Fruit fly (Drosophila melanogaster) whole organism, embryonic: ENCODE results near the gene armi.
A peak's percentile ranks its signal among the peaks of the same experiment; 100 is the strongest.

Experiments used
- CG12104 ChIP-seq: fragments of 200-800 bp; sonication (Bioruptor generic); optimal IDR thresholded peaks from 3 replicates; lab custom pipeline; 2016; ENCODE audit warnings: missing biosample characterization, missing genetic modification characterization
- CG13424 ChIP-seq: fragments of 200-800 bp; sonication (Bioruptor generic); optimal IDR thresholded peaks from 2 replicates; lab custom pipeline; 2019; ENCODE audit warnings: missing biosample characterization, mild to moderate bottlenecking, missing genetic modification characterization, moderate library complexity
- CG14014 ChIP-seq: fragments of 200-800 bp; sonication (Bioruptor generic); IDR thresholded peaks from 2 replicates; pipeline ENCODE4 v1.3.6; 2022; ENCODE audit warnings: missing biosample characterization, missing genetic modification characterization
- CG14710 ChIP-seq: fragments of 200-800 bp; sonication (Bioruptor generic); optimal IDR thresholded peaks from 3 replicates; lab custom pipeline; 2019; ENCODE audit warnings: missing biosample characterization, mild to moderate bottlenecking, missing genetic modification characterization, moderate library complexity
- CG1529 ChIP-seq: fragments of 200-800 bp; sonication (Bioruptor generic); optimal IDR thresholded peaks from 3 replicates; lab custom pipeline; 2018; ENCODE audit warnings: missing biosample characterization, missing genetic modification characterization
- CG15479 ChIP-seq: fragments of 200-800 bp; sonication (Bioruptor generic); optimal IDR thresholded peaks from 3 replicates; lab custom pipeline; 2019; ENCODE audit warnings: missing biosample characterization, mild to moderate bottlenecking, missing genetic modification characterization, moderate library complexity
- CG1603 ChIP-seq: fragments of 200-800 bp; sonication (Bioruptor generic); optimal IDR thresholded peaks from 2 replicates; lab custom pipeline; 2019; ENCODE audit warnings: missing biosample characterization, mild to moderate bottlenecking, missing genetic modification characterization, moderate library complexity
- CG18011 ChIP-seq: fragments of 200-800 bp; sonication (Bioruptor generic); optimal IDR thresholded peaks from 2 replicates; lab custom pipeline; 2017; ENCODE audit warnings: missing biosample characterization, missing genetic modification characterization, mild to moderate bottlenecking, moderate library complexity, missing genotype
- CG18764 ChIP-seq: fragments of 200-800 bp; sonication (Bioruptor generic); optimal IDR thresholded peaks from 3 replicates; lab custom pipeline; 2016; ENCODE audit warnings: missing biosample characterization, missing genetic modification characterization
- CG3065 ChIP-seq: fragments of 200-800 bp; sonication (Bioruptor generic); optimal IDR thresholded peaks from 2 replicates; lab custom pipeline; 2016; ENCODE audit warnings: missing biosample characterization, missing genetic modification characterization
- CG31365 ChIP-seq: fragments of 200-800 bp; sonication (Bioruptor generic); optimal IDR thresholded peaks from 2 replicates; lab custom pipeline; 2018; ENCODE audit warnings: missing biosample characterization, mild to moderate bottlenecking, missing genetic modification characterization
- CG42726 ChIP-seq: fragments of 200-800 bp; sonication (Bioruptor generic); IDR thresholded peaks from 2 replicates; pipeline ENCODE4 v1.3.6; 2022; ENCODE audit warnings: missing biosample characterization, missing genetic modification characterization; ENCODE audit not compliant: partially characterized antibody
- CG4617 ChIP-seq: fragments of 200-800 bp; sonication (Bioruptor generic); optimal IDR thresholded peaks from 3 replicates; lab custom pipeline; 2016; ENCODE audit warnings: missing biosample characterization, missing genetic modification characterization, borderline replicate concordance
- CG7839 ChIP-seq: fragments of 200-800 bp; sonication (Bioruptor generic); optimal IDR thresholded peaks from 3 replicates; lab custom pipeline; 2018; ENCODE audit warnings: missing biosample characterization, mild to moderate bottlenecking, missing genetic modification characterization, moderate library complexity
- CG9797 ChIP-seq: fragments of 200-800 bp; sonication (Bioruptor generic); optimal IDR thresholded peaks from 3 replicates; lab custom pipeline; 2018; ENCODE audit warnings: missing biosample characterization, mild to moderate bottlenecking, missing genetic modification characterization
- CTCF ChIP-seq: fragments of 200-800 bp; sonication (Bioruptor generic); optimal IDR thresholded peaks from 2 replicates; lab custom pipeline; 2017; ENCODE audit warnings: missing biosample characterization, mild to moderate bottlenecking, missing genetic modification characterization, moderate library complexity
- Chrac-16 ChIP-seq: fragments of 200-800 bp; sonication (Bioruptor generic); optimal IDR thresholded peaks from 3 replicates; lab custom pipeline; 2016; ENCODE audit warnings: missing biosample characterization, missing genetic modification characterization
- Dref ChIP-seq: fragments of 200-800 bp; sonication (Bioruptor generic); IDR thresholded peaks from 2 replicates; pipeline ENCODE4 v1.3.6; 2022; ENCODE audit warnings: missing biosample characterization, missing genetic modification characterization
- Hey ChIP-seq: fragments of 200-800 bp; sonication (Bioruptor generic); optimal IDR thresholded peaks from 3 replicates; lab custom pipeline; 2018; ENCODE audit warnings: missing biosample characterization, mild to moderate bottlenecking, missing genetic modification characterization
- Hr39 ChIP-seq: fragments of >200 bp; optimal IDR thresholded peaks from 2 replicates; lab custom pipeline; 2017
- MTF-1 ChIP-seq: fragments of 200-800 bp; sonication (Bioruptor generic); optimal IDR thresholded peaks from 2 replicates; lab custom pipeline; 2018; ENCODE audit warnings: missing biosample characterization, mild to moderate bottlenecking, missing genetic modification characterization, borderline replicate concordance
- Max ChIP-seq: fragments of 200-800 bp; sonication (Bioruptor generic); optimal IDR thresholded peaks from 2 replicates; lab custom pipeline; 2016; ENCODE audit warnings: missing biosample characterization, mild to moderate bottlenecking, missing genetic modification characterization
- NC2α ChIP-seq: fragments of 200-800 bp; sonication (Bioruptor generic); optimal IDR thresholded peaks from 2 replicates; lab custom pipeline; 2016; ENCODE audit warnings: missing biosample characterization, missing genetic modification characterization
- Neu2 ChIP-seq: fragments of 200-800 bp; sonication (Bioruptor generic); optimal IDR thresholded peaks from 3 replicates; lab custom pipeline; 2016; ENCODE audit warnings: missing biosample characterization, missing genetic modification characterization, borderline replicate concordance
- Nf-YC ChIP-seq: fragments of 200-800 bp; optimal IDR thresholded peaks from 3 replicates; lab custom pipeline; 2019; ENCODE audit warnings: missing biosample characterization, mild to moderate bottlenecking, missing genetic modification characterization, moderate library complexity
- PHDP ChIP-seq: fragments of 200-800 bp; sonication (Bioruptor generic); optimal IDR thresholded peaks from 3 replicates; lab custom pipeline; 2018; ENCODE audit warnings: missing biosample characterization, mild to moderate bottlenecking, missing genetic modification characterization, moderate library complexity
- Scr ChIP-seq: fragments of 200-800 bp; sonication (Bioruptor generic); IDR thresholded peaks from 2 replicates; pipeline ENCODE4 v1.3.6; 2022; ENCODE audit warnings: missing biosample characterization, missing genetic modification characterization; ENCODE audit not compliant: partially characterized antibody
- Ssrp ChIP-seq: fragments of 200-800 bp; sonication (Bioruptor generic); optimal IDR thresholded peaks from 2 replicates; lab custom pipeline; 2018; ENCODE audit warnings: missing biosample characterization, mild to moderate bottlenecking, missing genetic modification characterization, moderate library complexity
- TFAM ChIP-seq: fragments of 200-800 bp; sonication (Bioruptor generic); optimal IDR thresholded peaks from 2 replicates; lab custom pipeline; 2017; ENCODE audit warnings: missing biosample characterization, missing genetic modification characterization, inconsistent platforms
- ac ChIP-seq: fragments of 200-800 bp; sonication (Bioruptor generic); optimal IDR thresholded peaks from 3 replicates; lab custom pipeline; 2017; ENCODE audit warnings: missing biosample characterization, mild to moderate bottlenecking, missing genetic modification characterization
- amos ChIP-seq: fragments of 200-800 bp; sonication (Bioruptor generic); IDR thresholded peaks from 2 replicates; pipeline ENCODE4 v1.3.6; 2022; ENCODE audit warnings: missing biosample characterization, missing genetic modification characterization; ENCODE audit not compliant: partially characterized antibody
- bowl ChIP-seq: fragments of 200-800 bp; sonication (Bioruptor generic); IDR thresholded peaks from 2 replicates; pipeline ENCODE4 v1.3.6; 2022; ENCODE audit warnings: missing biosample characterization, missing genetic modification characterization
- chif ChIP-seq, 2 experiments: fragments of 200-800 bp; sonication (Bioruptor generic); optimal IDR thresholded peaks; 3 replicates each; lab custom pipeline; 2016; ENCODE audit warnings: missing biosample characterization in 2 of 2, missing genetic modification characterization in 2 of 2
- chn ChIP-seq: fragments of 200-800 bp; sonication (Bioruptor generic); optimal IDR thresholded peaks from 2 replicates; lab custom pipeline; 2016; ENCODE audit warnings: missing biosample characterization, missing genetic modification characterization
- cwo ChIP-seq: fragments of 200-800 bp; sonication (Bioruptor generic); optimal IDR thresholded peaks from 3 replicates; lab custom pipeline; 2017; ENCODE audit warnings: missing biosample characterization, missing genetic modification characterization, mild to moderate bottlenecking, moderate library complexity, missing genetic modification reagents
- gem ChIP-seq: fragments of 200-800 bp; sonication (Bioruptor generic); optimal IDR thresholded peaks from 2 replicates; lab custom pipeline; 2019; ENCODE audit warnings: missing biosample characterization, mild to moderate bottlenecking, missing genetic modification characterization, moderate library complexity
- hth ChIP-seq: fragments of >200 bp; optimal IDR thresholded peaks from 2 replicates; lab custom pipeline; 2017; ENCODE audit warnings: inconsistent platforms
- lab ChIP-seq: fragments of 200-800 bp; sonication (Bioruptor generic); optimal IDR thresholded peaks from 3 replicates; lab custom pipeline; 2017; ENCODE audit warnings: missing biosample characterization, missing genetic modification characterization, mild to moderate bottlenecking, moderate library complexity, missing genetic modification reagents
- lov ChIP-seq, 2 experiments: fragments of 200-800 bp in 1 of 2; fragments of >200 bp in 1 of 2; sonication (Bioruptor generic) in 1 of 2; IDR thresholded peaks in 1 of 2; optimal IDR thresholded peaks in 1 of 2; 2 replicates in 1 of 2; 3 replicates in 1 of 2; pipeline versions ENCODE4 v1.3.6 to Lab custom; 2017 to 2022; ENCODE audit warnings: missing biosample characterization in 1 of 2, missing genetic modification characterization in 1 of 2
- mam ChIP-seq: fragments of 200-800 bp; sonication (Bioruptor generic); optimal IDR thresholded peaks from 3 replicates; lab custom pipeline; 2016; ENCODE audit warnings: missing biosample characterization, missing genetic modification characterization
- mirr ChIP-seq: fragments of 200-800 bp; sonication (Bioruptor generic); optimal IDR thresholded peaks from 3 replicates; lab custom pipeline; 2018; ENCODE audit warnings: missing biosample characterization, mild to moderate bottlenecking, missing genetic modification characterization
- odd ChIP-seq: fragments of 200-800 bp; sonication (Bioruptor generic); optimal IDR thresholded peaks from 2 replicates; lab custom pipeline; 2017; ENCODE audit warnings: missing biosample characterization, mild to moderate bottlenecking, missing genetic modification characterization
- ro ChIP-seq: fragments of 200-800 bp; sonication (Bioruptor generic); IDR thresholded peaks from 2 replicates; pipeline ENCODE4 v1.3.6; 2022; ENCODE audit warnings: missing biosample characterization, missing genetic modification characterization
- run ChIP-seq: fragments of 200-800 bp; sonication (Bioruptor generic); optimal IDR thresholded peaks from 3 replicates; lab custom pipeline; 2018; ENCODE audit warnings: missing biosample characterization, mild to moderate bottlenecking, missing genetic modification characterization
- so ChIP-seq: fragments of 200-800 bp; sonication (Bioruptor generic); IDR thresholded peaks from 3 replicates; pipeline ENCODE4 v1.3.6; 2022; ENCODE audit warnings: missing biosample characterization, missing genetic modification characterization
- tgo ChIP-seq: fragments of 200-800 bp; sonication (Bioruptor generic); IDR thresholded peaks from 3 replicates; pipeline ENCODE4 v1.3.6; 2022; ENCODE audit warnings: missing biosample characterization, missing genetic modification characterization
- tna ChIP-seq: fragments of 200-800 bp; sonication (Bioruptor generic); IDR thresholded peaks from 2 replicates; pipeline ENCODE4 v1.3.6; 2022; ENCODE audit warnings: missing biosample characterization, missing genetic modification characterization; ENCODE audit not compliant: partially characterized antibody
- unc-4 ChIP-seq: fragments of 200-800 bp; sonication (Bioruptor generic); IDR thresholded peaks from 2 replicates; pipeline ENCODE4 v1.3.6; 2022; ENCODE audit warnings: missing biosample characterization, missing genetic modification characterization; ENCODE audit not compliant: partially characterized antibody
- vnd ChIP-seq: fragments of 200-800 bp; sonication (Bioruptor generic); IDR thresholded peaks from 3 replicates; pipeline ENCODE4 v1.3.6; 2022; ENCODE audit warnings: missing biosample characterization, missing genetic modification characterization; ENCODE audit not compliant: partially characterized antibody
- wdn ChIP-seq: fragments of 200-800 bp; sonication (Bioruptor generic); IDR thresholded peaks from 2 replicates; pipeline ENCODE4 v1.3.6; 2022; ENCODE audit warnings: missing biosample characterization, missing genetic modification characterization
- zen ChIP-seq: fragments of 200-800 bp; sonication (Bioruptor generic); optimal IDR thresholded peaks from 3 replicates; lab custom pipeline; 2018; ENCODE audit warnings: missing biosample characterization, mild to moderate bottlenecking, missing genetic modification characterization, moderate library complexity

The armi gene

dm6 chr3L:3471174-3471573 is 10.1 kb downstream of the armi start, which contains the start of gene CG14971 (continued):
- TF ChIP-seq MTF-1, result no peak
- no peak for TF ChIP-seq lov (optimal IDR thresholded peaks at IDR 0.05; lab: Kevin White, UChicago)
- TF ChIP-seq lov (GFP tag; IDR thresholded peaks at IDR 0.05; lab: Robert Waterston, UW), result no peak
- peak; percentile 28 for TF ChIP-seq Max (GFP tag; lab: Kevin White, UChicago)
- TF ChIP-seq CG14014, result peak; percentile 25; the same call in 1 of the 2 replicates
- peak; percentile 67 for TF ChIP-seq CG1603 (tag; lab: Kevin White, UChicago)
- no peak for TF ChIP-seq CG7839 (tag; lab: Kevin White, UChicago)
- TF ChIP-seq CG12104 (GFP tag; lab: Kevin White, UChicago), result no peak
- TF ChIP-seq chn (GFP tag; lab: Kevin White, UChicago), result peak; percentile 14
- peak; percentile 56 for TF ChIP-seq lab
- peak; percentile 64 for TF ChIP-seq CG4617
- peak; percentile 35 for TF ChIP-seq mirr (GFP tag; lab: Kevin White, UChicago)
- TF ChIP-seq CG31365 (tag; lab: Kevin White, UChicago), result no peak
- no peak for TF ChIP-seq CTCF (GFP tag; lab: Kevin White, UChicago)
- TF ChIP-seq Dref (GFP tag; lab: Robert Waterston, UW), result peak; percentile 92
- TF ChIP-seq tna (GFP tag; lab: Robert Waterston, UW), result peak; percentile 78
- TF ChIP-seq Hr39 (lab: Kevin White, UChicago), result no peak
- no peak for TF ChIP-seq CG1529 (GFP tag; lab: Kevin White, UChicago)
- TF ChIP-seq Chrac-16 (GFP tag; lab: Kevin White, UChicago), result peak; percentile 4
- peak; percentile 83 for TF ChIP-seq Scr (GFP tag; lab: Robert Waterston, UW)
- no peak for TF ChIP-seq Ssrp (tag; lab: Kevin White, UChicago)
- no peak for TF ChIP-seq CG18764
- TF ChIP-seq CG42726 (GFP tag; lab: Robert Waterston, UW), result peak; percentile 77
- peak; percentile 58 for TF ChIP-seq CG14710
- TF ChIP-seq bowl (GFP tag; lab: Robert Waterston, UW), result no peak
- TF ChIP-seq gem (tag; lab: Kevin White, UChicago), result no peak
- TF ChIP-seq vnd (GFP tag; lab: Robert Waterston, UW), result peak; percentile 78
- TF ChIP-seq Nf-YC (tag; lab: Kevin White, UChicago), result no peak
- TF ChIP-seq CG13424 (tag; lab: Kevin White, UChicago), result peak; percentile 14
- no peak for TF ChIP-seq hth (lab: Kevin White, UChicago)
- no peak for TF ChIP-seq cwo (GFP tag; lab: Kevin White, UChicago)
- no peak for TF ChIP-seq Neu2 (GFP tag; lab: Kevin White, UChicago)
- no peak for TF ChIP-seq so (GFP tag; lab: Robert Waterston, UW)
- TF ChIP-seq amos, result peak; percentile 86
- peak; percentile 38 for TF ChIP-seq CG9797 (GFP tag; lab: Kevin White, UChicago)
- peak in 1 of 2 experiments; percentile 14 for TF ChIP-seq chif (GFP tag; optimal IDR thresholded peaks at IDR 0.05; lab: Kevin White, UChicago)
- TF ChIP-seq CG18011 (GFP tag; lab: Kevin White, UChicago), result no peak
- peak; percentile 67 for TF ChIP-seq mam (GFP tag; lab: Kevin White, UChicago)
- no peak for TF ChIP-seq Hey (tag; lab: Kevin White, UChicago)
- no peak for TF ChIP-seq tgo (GFP tag; lab: Robert Waterston, UW)
- TF ChIP-seq ac (GFP tag; lab: Kevin White, UChicago), result no peak
- peak; percentile 85 for TF ChIP-seq unc-4 (GFP tag; lab: Robert Waterston, UW)
- no peak for TF ChIP-seq CG15479 (GFP tag; lab: Kevin White, UChicago)
- peak; percentile 75 for TF ChIP-seq zen (tag; lab: Kevin White, UChicago)
- TF ChIP-seq CG3065, result no peak
- no peak for TF ChIP-seq NC2α (GFP tag; lab: Kevin White, UChicago)
- TF ChIP-seq TFAM (GFP tag; lab: Kevin White, UChicago), result no peak
- TF ChIP-seq run (tag; lab: Kevin White, UChicago), result no peak
- peak; percentile 8 for TF ChIP-seq PHDP (tag; lab: Kevin White, UChicago)
- TF ChIP-seq odd (GFP tag; lab: Kevin White, UChicago), result no peak
- TF ChIP-seq wdn (GFP tag; lab: Robert Waterston, UW), result no peak
- no peak for TF ChIP-seq ro (GFP tag; lab: Robert Waterston, UW)
